Worm (Caenorhabditis elegans) whole organism, L2 larva: ENCODE measurements around the gene str-89.

Experiments
- F13H6.1 ChIP-seq: sonication (generic microtip); optimal IDR thresholded peaks from 2 replicates; lab custom pipeline; 2016; ENCODE audit warnings: missing genetic modification characterization, missing compliant biosample characterization
- R02D3.7 ChIP-seq: fragments of 150-350 bp; optimal IDR thresholded peaks from 2 replicates; lab custom pipeline; 2014; ENCODE audit warnings: missing biosample characterization, missing genetic modification characterization
- Y55F3AM.14 ChIP-seq: fragments of 200-800 bp; sonication (Bioruptor generic); optimal IDR thresholded peaks from 2 replicates; lab custom pipeline; 2018; ENCODE audit warnings: mild to moderate bottlenecking, missing genetic modification characterization, missing compliant biosample characterization
- ZK546.5 ChIP-seq: sonication (generic microtip); optimal IDR thresholded peaks from 2 replicates; lab custom pipeline; 2017; ENCODE audit warnings: missing biosample characterization, missing genetic modification characterization
- alr-1 ChIP-seq: fragments of 150-350 bp; optimal IDR thresholded peaks from 2 replicates; lab custom pipeline; 2014; ENCODE audit warnings: missing biosample characterization, missing genetic modification characterization
- aly-2 ChIP-seq: fragments of 150-350 bp; optimal IDR thresholded peaks from 2 replicates; lab custom pipeline; 2014; ENCODE audit warnings: missing biosample characterization, missing genetic modification characterization
- blmp-1 ChIP-seq: sonication (generic microtip); optimal IDR thresholded peaks from 2 replicates; lab custom pipeline; 2017; ENCODE audit warnings: missing genetic modification characterization, mild to moderate bottlenecking, missing compliant biosample characterization, antibody characterized with exemption, moderate library complexity; ENCODE audit not compliant: insufficient read depth
- crh-2 ChIP-seq: sonication (generic microtip); optimal IDR thresholded peaks from 2 replicates; lab custom pipeline; 2017; ENCODE audit warnings: missing biosample characterization, missing genetic modification characterization
- dmd-4 ChIP-seq: sonication (generic microtip); optimal IDR thresholded peaks from 2 replicates; lab custom pipeline; 2017; ENCODE audit warnings: missing biosample characterization, missing genetic modification characterization
- elt-1 ChIP-seq: fragments of 150-350 bp; optimal IDR thresholded peaks from 2 replicates; lab custom pipeline; 2014; ENCODE audit warnings: missing biosample characterization, missing genetic modification characterization
- elt-3 ChIP-seq: sonication (generic microtip); optimal IDR thresholded peaks from 2 replicates; lab custom pipeline; 2017; ENCODE audit warnings: missing biosample characterization, missing genetic modification characterization
- gmeb-1 ChIP-seq: fragments of 150-350 bp; optimal IDR thresholded peaks from 2 replicates; lab custom pipeline; 2014; ENCODE audit warnings: missing biosample characterization, missing genetic modification characterization
- lin-11 ChIP-seq: fragments of 150-350 bp; sonication (generic microtip); optimal IDR thresholded peaks from 2 replicates; lab custom pipeline; 2014; ENCODE audit warnings: missing biosample characterization, missing genetic modification characterization, inconsistent platforms, mixed read lengths
- lin-13 ChIP-seq: fragments of 150-350 bp; optimal IDR thresholded peaks from 2 replicates; lab custom pipeline; 2014; ENCODE audit warnings: missing biosample characterization, missing genetic modification reagents, missing genetic modification characterization
- lin-39 ChIP-seq: fragments of 150-350 bp; optimal IDR thresholded peaks from 2 replicates; lab custom pipeline; 2014; ENCODE audit warnings: missing biosample characterization, missing genetic modification reagents, missing genetic modification characterization
- mab-5 ChIP-seq: fragments of 150-350 bp; optimal IDR thresholded peaks from 2 replicates; lab custom pipeline; 2014; ENCODE audit warnings: missing biosample characterization, missing genetic modification characterization
- mdl-1 ChIP-seq, 2 experiments: fragments of 150-350 bp in 1 of 2; sonication (generic microtip) in 1 of 2; optimal IDR thresholded peaks; 2 replicates each; lab custom pipeline; 2017; ENCODE audit warnings: missing biosample characterization in 2 of 2, missing genetic modification characterization in 2 of 2
- nhr-10 ChIP-seq: sonication (generic microtip); optimal IDR thresholded peaks from 2 replicates; lab custom pipeline; 2017; ENCODE audit warnings: missing biosample characterization, missing genetic modification characterization
- nhr-11 ChIP-seq: fragments of 150-350 bp; optimal IDR thresholded peaks from 2 replicates; lab custom pipeline; 2014; ENCODE audit warnings: missing biosample characterization, missing genetic modification characterization
- nhr-12 ChIP-seq: fragments of 150-350 bp; optimal IDR thresholded peaks from 2 replicates; lab custom pipeline; 2014; ENCODE audit warnings: missing biosample characterization, missing genetic modification characterization
- nhr-129 ChIP-seq: fragments of 150-350 bp; optimal IDR thresholded peaks from 2 replicates; lab custom pipeline; 2014; ENCODE audit warnings: missing biosample characterization, missing genetic modification characterization
- nhr-21 ChIP-seq: fragments of 150-350 bp; optimal IDR thresholded peaks from 2 replicates; lab custom pipeline; 2014; ENCODE audit warnings: missing biosample characterization, missing genetic modification characterization
- nhr-237 ChIP-seq: fragments of 150-350 bp; optimal IDR thresholded peaks from 2 replicates; lab custom pipeline; 2014; ENCODE audit warnings: missing biosample characterization, missing genetic modification characterization
- nhr-25 ChIP-seq: fragments of 150-350 bp; sonication (generic microtip); optimal IDR thresholded peaks from 3 replicates; lab custom pipeline; 2014; ENCODE audit warnings: missing biosample characterization, missing genetic modification characterization
- peb-1 ChIP-seq: fragments of 150-350 bp; optimal IDR thresholded peaks from 2 replicates; lab custom pipeline; 2014; ENCODE audit warnings: missing biosample characterization, missing genetic modification characterization
- sem-4 ChIP-seq: fragments of 150-350 bp; optimal IDR thresholded peaks from 2 replicates; lab custom pipeline; 2014; ENCODE audit warnings: missing biosample characterization, missing genetic modification reagents, missing genetic modification characterization
- skn-1 ChIP-seq: sonication (generic microtip); optimal IDR thresholded peaks from 2 replicates; lab custom pipeline; 2017; ENCODE audit warnings: missing biosample characterization, missing genetic modification characterization
- sma-9 ChIP-seq, 2 experiments: fragments of 150-350 bp in 1 of 2; sonication (generic microtip) in 1 of 2; optimal IDR thresholded peaks; 2 replicates each; lab custom pipeline; 2014 to 2016; ENCODE audit warnings: missing genetic modification characterization in 2 of 2, mild to moderate bottlenecking in 1 of 2, missing biosample characterization in 1 of 2, missing compliant biosample characterization in 1 of 2, missing genetic modification reagents in 1 of 2, moderate library complexity in 1 of 2
- unc-55 ChIP-seq: fragments of 150-350 bp; sonication (generic microtip); optimal IDR thresholded peaks from 3 replicates; lab custom pipeline; 2014; ENCODE audit warnings: missing biosample characterization, missing genetic modification reagents, missing genetic modification characterization
- unc-62 ChIP-seq: fragments of 150-350 bp; optimal IDR thresholded peaks from 2 replicates; lab custom pipeline; 2014; ENCODE audit warnings: missing biosample characterization, missing genetic modification reagents, missing genetic modification characterization
- ztf-1 ChIP-seq: fragments of 200-800 bp; sonication (Bioruptor generic); conservative IDR thresholded peaks from 2 replicates; pipeline ENCODE4 v1.3.6; 2022; ENCODE audit warnings: missing genetic modification characterization, missing compliant biosample characterization
- ztf-11 ChIP-seq: sonication (generic microtip); optimal IDR thresholded peaks from 2 replicates; lab custom pipeline; 2017; ENCODE audit warnings: missing biosample characterization, missing genetic modification characterization

The str-89 gene

ce11 chrV:17696753-17697152 lies 28.1 kb downstream of the str-89 start, which contains the start of gene spp-29:
Gene spp-29 (minus strand): TSS chrV:17696853.
- TF ChIP-seq lin-11 (tag; lab: Kevin White, UChicago) (no peak), ztf-1 (GFP tag; lab: Robert Waterston, UW) (no peak)

- TF ChIP-seq elt-1: no peak
- no peak for TF ChIP-seq ztf-1 (GFP tag; lab: Robert Waterston, UW)
- no peak for TF ChIP-seq dmd-4 (tag; lab: Kevin White, UChicago)
- TF ChIP-seq alr-1 (tag; lab: Kevin White, UChicago): no peak
- no peak for TF ChIP-seq lin-11 (tag; lab: Kevin White, UChicago)
- no peak for TF ChIP-seq lin-39 (tag; lab: Kevin White, UChicago)
- no peak for TF ChIP-seq mdl-1 (tag; optimal IDR thresholded peaks at IDR 0.05; lab: Kevin White, UChicago)
- TF ChIP-seq blmp-1: no peak
- TF ChIP-seq gmeb-1 (tag; lab: Kevin White, UChicago): no peak
- TF ChIP-seq nhr-129: no peak
- TF ChIP-seq nhr-25 (tag; lab: Kevin White, UChicago): no peak
- TF ChIP-seq elt-3 (tag; lab: Kevin White, UChicago): no peak
Observed at ce11 chrV:17699097-17699496, 30.5 kb downstream of the str-89 start, which contains the start of gene Y26G10.4. Gene Y26G10.4 (minus strand): TSS chrV:17699197.

ce11 chrV:17699659-17700058 lies 31.0 kb downstream of the str-89 start, which contains the start of gene Y26G10.6:
Gene Y26G10.6 (plus strand): TSS chrV:17699959.
- TF ChIP-seq F13H6.1: no peak
- no peak for TF ChIP-seq sma-9 (GFP tag; optimal IDR thresholded peaks at IDR 0.05; lab: Kevin White, UChicago)
- TF ChIP-seq sma-9 (tag; optimal IDR thresholded peaks at IDR 0.05; lab: Kevin White, UChicago): no peak

- TF ChIP-seq nhr-12 (no peak), sem-4 (tag; lab: Kevin White, UChicago) (no peak), ztf-11 (tag; lab: Kevin White, UChicago) (no peak), elt-3 (tag; lab: Kevin White, UChicago) (no peak), mab-5 (tag; lab: Kevin White, UChicago) (no peak), peb-1 (tag; lab: Kevin White, UChicago) (no peak), nhr-11 (tag; lab: Kevin White, UChicago) (no peak), unc-62 (GFP tag; lab: Kevin White, UChicago) (no peak), nhr-10 (tag; lab: Kevin White, UChicago) (no peak), nhr-237 (tag; lab: Kevin White, UChicago) (no peak), R02D3.7 (tag; lab: Kevin White, UChicago) (no peak), aly-2 (tag; lab: Kevin White, UChicago) (no peak), lin-13 (GFP tag; lab: Kevin White, UChicago) (no peak), blmp-1 (no peak)
- TF ChIP-seq, all 48 proteins: peak for 0
Observed at ce11 chrV:17700728-17701262, 32.2 kb downstream of the str-89 start, which contains the start of the genes Y26G10.5 and srh-32. Gene Y26G10.5 (minus strand): TSS chrV:17700828. Gene srh-32 (plus strand): TSS chrV:17701212.

- TF ChIP-seq alr-1 (tag; lab: Kevin White, UChicago) (no peak), unc-55 (no peak)
Observed at ce11 chrV:17705814-17706213, 37.2 kb downstream of the str-89 start, which contains the start of gene W06D12.6. Gene W06D12.6 (plus strand): TSS chrV:17706114.

- TF ChIP-seq elt-1 (no peak), Y55F3AM.14 (no peak), skn-1 (tag; lab: Kevin White, UChicago) (no peak), lin-39 (tag; lab: Kevin White, UChicago) (no peak), blmp-1 (no peak), nhr-21 (tag; lab: Kevin White, UChicago) (no peak), ZK546.5 (tag; lab: Kevin White, UChicago) (no peak), crh-2 (tag; lab: Kevin White, UChicago) (no peak)
Observed at ce11 chrV:17706217-17706806, 37.7 kb downstream of the str-89 start.
